Worm (Caenorhabditis elegans): ENCODE data around the gene C25G4.3.

Gene C25G4.3

ce11 chrIV:12403440-12403839, 42.2 kb downstream of the C25G4.3 start:
- TF ChIP-seq unc-62 (GFP tag; optimal IDR thresholded peaks at IDR 0.05), result no peak

- TF ChIP-seq unc-62 (GFP tag; optimal IDR thresholded peaks at IDR 0.05), result no peak
These were observed 45.7 kb downstream of the C25G4.3 start for ce11 chrIV:12399983-12400382.

ce11 chrIV:12398437-12398836, 47.2 kb downstream of the C25G4.3 start, which contains the start of gene acs-20:
Gene acs-20, minus strand, starts transcription at chrIV:12398706.
- TF ChIP-seq unc-62 (GFP tag; optimal IDR thresholded peaks at IDR 0.05), result no peak

ce11 chrIV:12396645-12397258, 48.9 kb downstream of the C25G4.3 start:
- TF ChIP-seq unc-62 (GFP tag; optimal IDR thresholded peaks at IDR 0.05), result no peak
